Fruit fly (Drosophila melanogaster) whole organism, embryonic: ENCODE data around the gene Pde9.

ENCODE experiments used
- Abd-B ChIP-seq: fragments of 200-800 bp; sonication (Bioruptor generic); optimal IDR thresholded peaks from 2 replicates; lab custom pipeline; 2018; ENCODE audit warnings: missing biosample characterization, mild to moderate bottlenecking, missing genetic modification characterization, moderate library complexity
- CG10209 ChIP-seq: fragments of 200-800 bp; sonication (Bioruptor generic); optimal IDR thresholded peaks from 3 replicates; lab custom pipeline; 2017; ENCODE audit warnings: missing biosample characterization, mild to moderate bottlenecking, missing genetic modification characterization, missing genetic modification reagents
- CG10274 ChIP-seq: fragments of 200-800 bp; sonication (Bioruptor generic); optimal IDR thresholded peaks from 3 replicates; lab custom pipeline; 2017; ENCODE audit warnings: missing biosample characterization, mild to moderate bottlenecking, missing genetic modification characterization
- CG10462 ChIP-seq: fragments of 200-800 bp; sonication (Bioruptor generic); optimal IDR thresholded peaks from 2 replicates; lab custom pipeline; 2016; ENCODE audit warnings: missing biosample characterization, missing genetic modification characterization
- CG11504 ChIP-seq: fragments of 200-800 bp; sonication (Bioruptor generic); optimal IDR thresholded peaks from 3 replicates; lab custom pipeline; 2019; ENCODE audit warnings: missing biosample characterization, mild to moderate bottlenecking, missing genetic modification characterization, moderate library complexity
- CG13424 ChIP-seq: fragments of 200-800 bp; sonication (Bioruptor generic); optimal IDR thresholded peaks from 2 replicates; lab custom pipeline; 2019; ENCODE audit warnings: missing biosample characterization, mild to moderate bottlenecking, missing genetic modification characterization, moderate library complexity
- CG13894 ChIP-seq: fragments of 200-800 bp; sonication (Bioruptor generic); optimal IDR thresholded peaks from 3 replicates; lab custom pipeline; 2018; ENCODE audit warnings: missing biosample characterization, mild to moderate bottlenecking, missing genetic modification characterization, moderate library complexity
- CG14441 ChIP-seq: fragments of 200-800 bp; sonication (Bioruptor generic); IDR thresholded peaks from 2 replicates; pipeline ENCODE4 v1.3.6; 2022; ENCODE audit warnings: missing biosample characterization, missing genetic modification characterization
- CG15696 ChIP-seq: fragments of 200-800 bp; sonication (Bioruptor generic); optimal IDR thresholded peaks from 2 replicates; lab custom pipeline; 2019; ENCODE audit warnings: missing biosample characterization, mild to moderate bottlenecking, missing genetic modification characterization, moderate library complexity
- CG17612 ChIP-seq: fragments of 200-800 bp; sonication (Bioruptor generic); IDR thresholded peaks from 2 replicates; pipeline ENCODE4 v1.3.6; 2022; ENCODE audit warnings: missing biosample characterization, missing genetic modification characterization
- CG17829 ChIP-seq: fragments of 200-800 bp; optimal IDR thresholded peaks from 2 replicates; lab custom pipeline; 2019; ENCODE audit warnings: missing biosample characterization, mild to moderate bottlenecking, missing genetic modification characterization, moderate library complexity
- CG18011 ChIP-seq: fragments of 200-800 bp; sonication (Bioruptor generic); optimal IDR thresholded peaks from 2 replicates; lab custom pipeline; 2017; ENCODE audit warnings: missing biosample characterization, missing genetic modification characterization, mild to moderate bottlenecking, moderate library complexity, missing genotype
- CG18262 ChIP-seq: fragments of 200-800 bp; optimal IDR thresholded peaks from 3 replicates; lab custom pipeline; 2019; ENCODE audit warnings: missing biosample characterization, mild to moderate bottlenecking, missing genetic modification characterization, moderate library complexity
- CG2678 ChIP-seq: fragments of 200-800 bp; sonication (Bioruptor generic); optimal IDR thresholded peaks from 3 replicates; lab custom pipeline; 2019; ENCODE audit warnings: missing biosample characterization, mild to moderate bottlenecking, missing genetic modification characterization, moderate library complexity
- CG30020 ChIP-seq: fragments of 200-800 bp; optimal IDR thresholded peaks from 2 replicates; lab custom pipeline; 2019; ENCODE audit warnings: missing biosample characterization, mild to moderate bottlenecking, missing genetic modification characterization, moderate library complexity
- CG5953 ChIP-seq: fragments of 200-800 bp; sonication (Bioruptor generic); IDR thresholded peaks from 2 replicates; pipeline ENCODE4 v1.3.6; 2022; ENCODE audit warnings: missing biosample characterization, missing genetic modification characterization
- CG7556 ChIP-seq: fragments of 200-800 bp; sonication (Bioruptor generic); optimal IDR thresholded peaks from 2 replicates; lab custom pipeline; 2017; ENCODE audit warnings: missing biosample characterization, mild to moderate bottlenecking, missing genetic modification characterization
- CG8388 ChIP-seq: fragments of 200-800 bp; sonication (Bioruptor generic); optimal IDR thresholded peaks from 2 replicates; lab custom pipeline; 2019; ENCODE audit warnings: missing biosample characterization, mild to moderate bottlenecking, missing genetic modification characterization, moderate library complexity
- Fer1 ChIP-seq: fragments of 200-800 bp; sonication (Bioruptor generic); optimal IDR thresholded peaks from 2 replicates; lab custom pipeline; 2017; ENCODE audit warnings: missing biosample characterization, mild to moderate bottlenecking, missing genetic modification characterization
- Gug ChIP-seq: fragments of 200-800 bp; sonication (Bioruptor generic); IDR thresholded peaks from 4 replicates; pipeline ENCODE4 v1.3.6; 2022; ENCODE audit warnings: missing biosample characterization, missing genetic modification characterization
- H2.0 ChIP-seq: fragments of 200-800 bp; sonication (Bioruptor generic); IDR thresholded peaks from 2 replicates; pipeline ENCODE4 v1.3.6; 2022; ENCODE audit warnings: missing biosample characterization, missing genetic modification characterization
- HHEX ChIP-seq: fragments of 200-800 bp; sonication (Bioruptor generic); optimal IDR thresholded peaks from 3 replicates; lab custom pipeline; 2017; ENCODE audit warnings: missing biosample characterization, mild to moderate bottlenecking, missing genetic modification characterization, missing genetic modification reagents
- Hr39 ChIP-seq: fragments of >200 bp; optimal IDR thresholded peaks from 2 replicates; lab custom pipeline; 2017
- Oli ChIP-seq: fragments of 200-800 bp; sonication (Bioruptor generic); optimal IDR thresholded peaks from 2 replicates; lab custom pipeline; 2018; ENCODE audit warnings: missing biosample characterization, mild to moderate bottlenecking, missing genetic modification characterization, moderate library complexity
- Sox102F ChIP-seq: fragments of 200-800 bp; sonication (Bioruptor generic); optimal IDR thresholded peaks from 2 replicates; lab custom pipeline; 2018; ENCODE audit warnings: missing biosample characterization, mild to moderate bottlenecking, missing genetic modification characterization, moderate library complexity
- Ssrp ChIP-seq: fragments of 200-800 bp; sonication (Bioruptor generic); optimal IDR thresholded peaks from 2 replicates; lab custom pipeline; 2018; ENCODE audit warnings: missing biosample characterization, mild to moderate bottlenecking, missing genetic modification characterization, moderate library complexity
- ap ChIP-seq: fragments of 200-800 bp; sonication (Bioruptor generic); IDR thresholded peaks from 2 replicates; pipeline ENCODE4 v1.3.6; 2022; ENCODE audit warnings: missing biosample characterization, missing genetic modification characterization
- bcd ChIP-seq: fragments of 200-800 bp; sonication (Bioruptor generic); optimal IDR thresholded peaks from 2 replicates; lab custom pipeline; 2017; ENCODE audit warnings: missing biosample characterization, mild to moderate bottlenecking, missing genetic modification characterization
- bsh ChIP-seq, 2 experiments: fragments of 200-800 bp; sonication (Bioruptor generic); optimal IDR thresholded peaks; 2 replicates each; lab custom pipeline; 2017 to 2018; ENCODE audit warnings: mild to moderate bottlenecking in 2 of 2, missing biosample characterization in 2 of 2, missing genetic modification characterization in 2 of 2, moderate library complexity in 1 of 2
- chif ChIP-seq, 2 experiments: fragments of 200-800 bp; sonication (Bioruptor generic); optimal IDR thresholded peaks; 3 replicates each; lab custom pipeline; 2016; ENCODE audit warnings: missing biosample characterization in 2 of 2, missing genetic modification characterization in 2 of 2
- chinmo ChIP-seq: fragments of 200-800 bp; sonication (Bioruptor generic); IDR thresholded peaks from 4 replicates; pipeline ENCODE4 v1.3.6; 2022; ENCODE audit warnings: missing biosample characterization, missing genetic modification characterization; ENCODE audit not compliant: partially characterized antibody
- cwo ChIP-seq: fragments of 200-800 bp; sonication (Bioruptor generic); optimal IDR thresholded peaks from 3 replicates; lab custom pipeline; 2017; ENCODE audit warnings: missing biosample characterization, missing genetic modification characterization, mild to moderate bottlenecking, moderate library complexity, missing genetic modification reagents
- dysf ChIP-seq: fragments of 200-800 bp; sonication (Bioruptor generic); IDR thresholded peaks from 3 replicates; pipeline ENCODE4 v1.3.6; 2022; ENCODE audit warnings: missing biosample characterization, missing genetic modification characterization
- exex ChIP-seq: fragments of 200-800 bp; sonication (Bioruptor generic); optimal IDR thresholded peaks from 4 replicates; lab custom pipeline; 2018; ENCODE audit warnings: missing biosample characterization, mild to moderate bottlenecking, missing genetic modification characterization, moderate library complexity
- gce ChIP-seq: fragments of 200-800 bp; sonication (Bioruptor generic); IDR thresholded peaks from 3 replicates; pipeline ENCODE4 v1.3.6; 2022; ENCODE audit warnings: missing biosample characterization, missing genetic modification characterization
- gcm2 ChIP-seq: fragments of 200-800 bp; sonication (Bioruptor generic); optimal IDR thresholded peaks from 2 replicates; lab custom pipeline; 2016; ENCODE audit warnings: missing biosample characterization, missing genetic modification characterization
- ham ChIP-seq: fragments of 200-800 bp; sonication (Bioruptor generic); IDR thresholded peaks from 2 replicates; pipeline ENCODE4 v1.3.6; 2022; ENCODE audit warnings: missing biosample characterization, missing genetic modification characterization
- kah ChIP-seq: fragments of 200-800 bp; sonication (Bioruptor generic); optimal IDR thresholded peaks from 2 replicates; lab custom pipeline; 2018; ENCODE audit warnings: missing biosample characterization, mild to moderate bottlenecking, missing genetic modification characterization
- luna ChIP-seq: fragments of 200-800 bp; sonication (Bioruptor generic); optimal IDR thresholded peaks from 2 replicates; lab custom pipeline; 2016; ENCODE audit warnings: missing biosample characterization, missing genetic modification characterization
- nmo ChIP-seq: fragments of 200-800 bp; sonication (Bioruptor generic); optimal IDR thresholded peaks from 2 replicates; lab custom pipeline; 2018; ENCODE audit warnings: missing biosample characterization, mild to moderate bottlenecking, missing genetic modification characterization, moderate library complexity
- pan ChIP-seq, 4 experiments: fragments of >200 bp in 3 of 4; fragments of 200-800 bp in 1 of 4; sonication (Bioruptor generic) in 1 of 4; optimal IDR thresholded peaks in 3 of 4; IDR thresholded peaks in 1 of 4; 2 replicates each; pipeline versions ENCODE4 v1.3.6 to Lab custom; 2017 to 2022; ENCODE audit warnings: missing biosample characterization in 2 of 4, missing genetic modification characterization in 2 of 4, mixed read lengths in 1 of 4
- pb ChIP-seq: fragments of 200-800 bp; sonication (Bioruptor generic); optimal IDR thresholded peaks from 3 replicates; lab custom pipeline; 2016; ENCODE audit warnings: missing biosample characterization, missing genetic modification characterization
- pita ChIP-seq: fragments of 200-800 bp; sonication (Bioruptor generic); optimal IDR thresholded peaks from 2 replicates; lab custom pipeline; 2017; ENCODE audit warnings: missing biosample characterization, mild to moderate bottlenecking, missing genetic modification characterization
- row ChIP-seq: fragments of 200-800 bp; sonication (Bioruptor generic); IDR thresholded peaks from 3 replicates; pipeline ENCODE4 v1.3.6; 2022; ENCODE audit warnings: missing biosample characterization, missing genetic modification characterization
- slp2 ChIP-seq: fragments of 200-800 bp; sonication (Bioruptor generic); optimal IDR thresholded peaks from 2 replicates; lab custom pipeline; 2016; ENCODE audit warnings: missing biosample characterization, missing genetic modification characterization
- stc ChIP-seq: fragments of 200-800 bp; sonication (Bioruptor generic); IDR thresholded peaks from 2 replicates; pipeline ENCODE4 v1.3.6; 2022; ENCODE audit warnings: missing biosample characterization, missing genetic modification characterization
- tap ChIP-seq: fragments of 200-800 bp; optimal IDR thresholded peaks from 3 replicates; lab custom pipeline; 2019; ENCODE audit warnings: missing biosample characterization, mild to moderate bottlenecking, missing genetic modification characterization, moderate library complexity

The Pde9 gene

dm6 chrX:12893969-12894368 lies 3.2 kb downstream of the Pde9 start (continued):
- no peak for TF ChIP-seq CG17612 (GFP tag; lab: Robert Waterston, UW)
- TF ChIP-seq exex (tag; lab: Kevin White, UChicago), result peak; percentile 25
- peak; percentile 15 for TF ChIP-seq CG13894 (tag; lab: Kevin White, UChicago)
- TF ChIP-seq cwo, result peak; percentile 29
- TF ChIP-seq CG17829, result no peak
- TF ChIP-seq tap (tag; lab: Kevin White, UChicago), result no peak
- TF ChIP-seq pita, result no peak

dm6 chrX:12891322-12892159 lies 5.6 kb downstream of the Pde9 start:
- peak; percentile 17 for TF ChIP-seq CG10209
- TF ChIP-seq CG30020 (tag; lab: Kevin White, UChicago), result no peak
- TF ChIP-seq H2.0 (GFP tag; lab: Robert Waterston, UW), result no peak
- no peak for TF ChIP-seq slp2 (GFP tag; lab: Kevin White, UChicago)
- no peak for TF ChIP-seq bcd (GFP tag; lab: Kevin White, UChicago)
- TF ChIP-seq Gug (GFP tag; lab: Robert Waterston, UW), result no peak
- TF ChIP-seq chif (GFP tag; optimal IDR thresholded peaks at IDR 0.05; lab: Kevin White, UChicago), result no peak
- TF ChIP-seq CG18011 (GFP tag; lab: Kevin White, UChicago), result no peak
- TF ChIP-seq gce (GFP tag; lab: Robert Waterston, UW), result no peak
- TF ChIP-seq CG10462 (GFP tag; lab: Kevin White, UChicago), result no peak
- TF ChIP-seq CG2678 (tag; lab: Kevin White, UChicago), result peak; percentile 35
- no peak for TF ChIP-seq CG14441 (GFP tag; lab: Robert Waterston, UW)
- no peak for TF ChIP-seq chinmo (GFP tag; lab: Robert Waterston, UW)
- TF ChIP-seq row (GFP tag; lab: Robert Waterston, UW), result peak; percentile 31; the same call in 1 of the 3 replicates
- peak; percentile 32 for TF ChIP-seq Oli (tag; lab: Kevin White, UChicago)
- no peak for TF ChIP-seq stc
- no peak for TF ChIP-seq gcm2
- TF ChIP-seq nmo, result peak; percentile 25
- no peak for TF ChIP-seq CG5953
- 0 out of 3 replicates have a peak, but pooled peaks have one; percentile 32 for TF ChIP-seq dysf
- no peak for TF ChIP-seq Hr39 (lab: Kevin White, UChicago)
- TF ChIP-seq CG18262, result peak; percentile 29
- TF ChIP-seq HHEX, result no peak
- TF ChIP-seq CG15696, result no peak
- TF ChIP-seq kah (GFP tag; lab: Kevin White, UChicago), result no peak
- peak; percentile 4 for TF ChIP-seq CG8388 (GFP tag; lab: Kevin White, UChicago)
- TF ChIP-seq CG11504, result peak; percentile 45
- no peak for TF ChIP-seq Fer1
- TF ChIP-seq ham (GFP tag; lab: Robert Waterston, UW), result no peak
- peak; percentile 8 for TF ChIP-seq Ssrp (tag; lab: Kevin White, UChicago)
- TF ChIP-seq luna, result no peak
- TF ChIP-seq CG7556 (GFP tag; lab: Kevin White, UChicago), result peak; percentile 15
- no peak for TF ChIP-seq pb (GFP tag; lab: Kevin White, UChicago)
- peak; percentile 8 for TF ChIP-seq CG13424 (tag; lab: Kevin White, UChicago)
- TF ChIP-seq bsh (GFP tag; optimal IDR thresholded peaks at IDR 0.05; lab: Kevin White, UChicago), result peak; percentile 7 to 63
- no peak for TF ChIP-seq CG10274
- TF ChIP-seq pan (optimal IDR thresholded peaks at IDR 0.05; lab: Kevin White, UChicago), result no peak
- TF ChIP-seq pan (GFP tag; optimal IDR thresholded peaks at IDR 0.05 in 1 of 2, IDR thresholded peaks at IDR 0.05 in 1 of 2), result no peak
- TF ChIP-seq Abd-B (GFP tag; lab: Kevin White, UChicago), result peak; percentile 10
- TF ChIP-seq Sox102F, result peak; percentile 31
- TF ChIP-seq ap, result no peak
